Worm (Caenorhabditis elegans) whole organism, late embryonic: Measurements from ENCODE around the gene col-169.

Source experiments
- ama-1 ChIP-seq: fragments of 150-350 bp; optimal IDR thresholded peaks from 2 replicates; lab custom pipeline; 2014
- ceh-9 ChIP-seq: sonication (generic microtip); optimal IDR thresholded peaks from 2 replicates; lab custom pipeline; 2016; ENCODE audit warnings: mild to moderate bottlenecking, missing genetic modification characterization, inconsistent platforms, missing compliant biosample characterization
- hlh-30 ChIP-seq: sonication (generic microtip); optimal IDR thresholded peaks from 2 replicates; lab custom pipeline; 2017; ENCODE audit warnings: antibody characterized with exemption, missing genetic modification characterization, missing compliant biosample characterization; ENCODE audit not compliant: insufficient read depth
- lin-11 ChIP-seq: fragments of 200-800 bp; sonication (Bioruptor generic); optimal IDR thresholded peaks from 2 replicates; lab custom pipeline; 2018; ENCODE audit warnings: mild to moderate bottlenecking, missing genetic modification characterization, missing compliant biosample characterization
- pat-9 ChIP-seq: fragments of 200-800 bp; sonication (Bioruptor generic); optimal IDR thresholded peaks from 2 replicates; lab custom pipeline; 2018; ENCODE audit warnings: mild to moderate bottlenecking, missing genetic modification characterization, moderate library complexity, missing compliant biosample characterization
- pros-1 ChIP-seq: fragments of 150-350 bp; optimal IDR thresholded peaks from 2 replicates; lab custom pipeline; 2014; ENCODE audit warnings: missing biosample characterization, missing genetic modification reagents, missing genetic modification characterization
- tbx-2 ChIP-seq: sonication (generic microtip); optimal IDR thresholded peaks from 2 replicates; lab custom pipeline; 2016; ENCODE audit warnings: missing genetic modification characterization, missing compliant biosample characterization

- no peak for TF ChIP-seq ceh-9 (tag; lab: Kevin White, UChicago)
- no peak for TF ChIP-seq hlh-30 (tag; lab: Kevin White, UChicago)
- no peak for TF ChIP-seq tbx-2 (tag; lab: Kevin White, UChicago)
- no peak for TF ChIP-seq lin-11 (tag; lab: Kevin White, UChicago)
- no peak for TF ChIP-seq pros-1
- no peak for TF ChIP-seq ama-1
- TF ChIP-seq pat-9 (tag; lab: Kevin White, UChicago) = no peak
These were observed 28.8 kb downstream of the col-169 start, which contains the start of gene C03B1.10 for ce11 chrX:6357772-6358171.
